Fruit fly (Drosophila melanogaster) Kc167 (cell line): ENCODE results near the gene Rcd2.
"Not testable (repeated sequence)": the region's sequence is repeated elsewhere in the genome, so short reads cannot be mapped to it uniquely, and the experiment has no call there.

Source experiments
- Myc ChIP-seq: fragments of >200 bp; optimal IDR thresholded peaks from 2 replicates; lab custom pipeline; 2017; ENCODE audit warnings: missing external identifiers
- Sin3A ChIP-seq: fragments of >200 bp; optimal IDR thresholded peaks from 2 replicates; lab custom pipeline; 2018; ENCODE audit warnings: missing external identifiers
- h ChIP-seq: fragments of >200 bp; optimal IDR thresholded peaks from 3 replicates; lab custom pipeline; 2018; ENCODE audit warnings: missing external identifiers
- insv ChIP-seq: fragments of >200 bp; optimal IDR thresholded peaks from 3 replicates; lab custom pipeline; 2018; ENCODE audit warnings: missing external identifiers
- psq ChIP-seq: fragments of >200 bp; optimal IDR thresholded peaks from 2 replicates; lab custom pipeline; 2017; ENCODE audit warnings: missing external identifiers
- ttk ChIP-seq: sonication (Bioruptor generic); optimal IDR thresholded peaks from 2 replicates; lab custom pipeline; 2017; ENCODE audit warnings: missing external identifiers

The Rcd2 gene

dm6 chr3L:20511499-20512108 is 28.6 kb downstream of the Rcd2 start:
- TF ChIP-seq psq (lab: Kevin White, UChicago): no peak
- no peak for TF ChIP-seq ttk (lab: Kevin White, UChicago)
- TF ChIP-seq Sin3A (lab: Kevin White, UChicago): no peak
- no peak for TF ChIP-seq Myc (lab: Kevin White, UChicago)
- TF ChIP-seq h (lab: Kevin White, UChicago): no peak
- TF ChIP-seq insv (lab: Kevin White, UChicago): no peak

dm6 chr3L:20509121-20509934 is 30.9 kb downstream of the Rcd2 start:
- TF ChIP-seq h (lab: Kevin White, UChicago): no peak
- TF ChIP-seq insv (lab: Kevin White, UChicago): no peak
- no peak for TF ChIP-seq ttk (lab: Kevin White, UChicago)
- no peak for TF ChIP-seq psq (lab: Kevin White, UChicago)
- TF ChIP-seq Sin3A (lab: Kevin White, UChicago): no peak

- TF ChIP-seq h (lab: Kevin White, UChicago) (no peak), Myc (lab: Kevin White, UChicago) (no peak), insv (lab: Kevin White, UChicago) (no peak), ttk (lab: Kevin White, UChicago) (no peak)
Observed at dm6 chr3L:20508136-20508635, 32.0 kb downstream of the Rcd2 start.

- no peak for TF ChIP-seq psq (lab: Kevin White, UChicago)
- no peak for TF ChIP-seq ttk (lab: Kevin White, UChicago)
- TF ChIP-seq h (lab: Kevin White, UChicago): no peak
- TF ChIP-seq Myc (lab: Kevin White, UChicago): no peak
- TF ChIP-seq Sin3A (lab: Kevin White, UChicago): no peak
- TF ChIP-seq insv (lab: Kevin White, UChicago): no peak
Observed at dm6 chr3L:20507552-20507951, 32.7 kb downstream of the Rcd2 start.

dm6 chr3L:20505732-20506131 is 34.5 kb downstream of the Rcd2 start, which contains the start of gene CG5078:
TSS of gene CG5078 (plus strand) at chr3L:20506032.
- TF ChIP-seq ttk (lab: Kevin White, UChicago) (no peak), psq (lab: Kevin White, UChicago) (no peak), Sin3A (lab: Kevin White, UChicago) (no peak), h (lab: Kevin White, UChicago) (no peak), Myc (lab: Kevin White, UChicago) (no peak)

- not testable (repeated sequence) for TF ChIP-seq h, psq, Myc (lab: Kevin White, UChicago)
Observed at dm6 chr3L:20503886-20504285, 36.3 kb downstream of the Rcd2 start, which contains the start of gene CG17637. TSS of gene CG17637 (plus strand) at chr3L:20504186.

dm6 chr3L:20503256-20503655 is 37.0 kb downstream of the Rcd2 start:
- TF ChIP-seq h (lab: Kevin White, UChicago) (no peak), Myc (lab: Kevin White, UChicago) (no peak), Sin3A (lab: Kevin White, UChicago) (no peak), ttk (lab: Kevin White, UChicago) (no peak), insv (lab: Kevin White, UChicago) (no peak), psq (lab: Kevin White, UChicago) (no peak)

dm6 chr3L:20499536-20499935 is 40.7 kb downstream of the Rcd2 start, which contains the start of gene CG18281:
TSS of gene CG18281 (plus strand) at chr3L:20499836.
- TF ChIP-seq insv, h, Myc (lab: Kevin White, UChicago): not testable (repeated sequence)

- TF ChIP-seq psq (lab: Kevin White, UChicago) (no peak), h (lab: Kevin White, UChicago) (no peak)
Observed at dm6 chr3L:20498204-20498603, 42.0 kb downstream of the Rcd2 start.

dm6 chr3L:20497124-20497996 is 42.9 kb downstream of the Rcd2 start, which contains the start of gene CG32425:
TSS of gene CG32425 (plus strand) at chr3L:20497323.
- TF ChIP-seq Myc (lab: Kevin White, UChicago): no peak
- no peak for TF ChIP-seq psq (lab: Kevin White, UChicago)
- TF ChIP-seq ttk (lab: Kevin White, UChicago): no peak
- no peak for TF ChIP-seq insv (lab: Kevin White, UChicago)
- TF ChIP-seq Sin3A (lab: Kevin White, UChicago): no peak
- TF ChIP-seq h (lab: Kevin White, UChicago): no peak
